Fruit fly (Drosophila melanogaster): Measurements from ENCODE around the gene mRNA-cap.

The mRNA-cap gene

DNA sequence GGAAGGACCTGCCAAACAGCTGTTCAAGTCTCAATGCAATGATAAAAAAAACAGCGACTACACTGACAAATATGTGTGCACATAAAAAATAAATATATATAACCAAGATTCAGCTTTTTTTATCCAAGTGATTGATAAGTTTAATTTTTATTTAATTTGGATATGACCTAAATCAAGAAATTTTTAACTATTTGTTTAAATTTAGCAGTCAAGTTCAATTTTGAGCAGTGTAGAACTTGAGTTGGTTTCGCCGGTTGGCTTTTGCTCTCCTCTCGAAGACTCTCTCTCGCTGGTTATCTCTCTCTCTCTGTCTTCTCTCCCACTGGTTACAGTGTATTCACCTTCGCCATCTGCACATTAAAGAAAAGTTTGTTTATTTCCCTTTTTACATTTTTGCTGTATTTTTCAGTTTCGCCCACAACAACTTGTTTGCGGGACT, 24.6 kb downstream of the mRNA-cap start (continued):
- TF ChIP-seq CG11560 (tag; IDR thresholded peaks at IDR 0.05) = peak; percentile 60; the same call in 2 of the 3 replicates
- TF ChIP-seq chinmo (GFP tag; IDR thresholded peaks at IDR 0.05; ENCODE audit: partially characterized antibody) = 0 out of 4 replicates have a peak, but pooled peaks have one; percentile 13
- peak; percentile 71 for TF ChIP-seq CG16863 (GFP tag; optimal IDR thresholded peaks at IDR 0.05)
- peak; percentile 80 for TF ChIP-seq seq (GFP tag; IDR thresholded peaks at IDR 0.05)
- TF ChIP-seq CG18599 (GFP tag; optimal IDR thresholded peaks at IDR 0.05) = peak; percentile 91
- TF ChIP-seq ap (GFP tag; IDR thresholded peaks at IDR 0.05) = peak; percentile 66
- TF ChIP-seq CG14050 (GFP tag; IDR thresholded peaks at IDR 0.05) = peak; percentile 79
- TF ChIP-seq esg (GFP tag; conservative IDR thresholded peaks at IDR 0.05) = peak; percentile 78
- TF ChIP-seq Trl (optimal IDR thresholded peaks at IDR 0.05) = peak; percentile 70 to 76
- TF ChIP-seq Trl (GFP tag; optimal IDR thresholded peaks at IDR 0.05) = peak; percentile 37
- no peak for TF ChIP-seq abd-A (tag; optimal IDR thresholded peaks at IDR 0.05)
- peak; percentile 76; the same call in 1 of the 2 replicates for TF ChIP-seq chm (GFP tag; IDR thresholded peaks at IDR 0.05)
- no peak for TF ChIP-seq NC2α (GFP tag; optimal IDR thresholded peaks at IDR 0.05)
- TF ChIP-seq Dip3 (GFP tag; optimal IDR thresholded peaks at IDR 0.05) = peak; percentile 52
- TF ChIP-seq onecut (GFP tag; IDR thresholded peaks at IDR 0.05) = peak; percentile 71
- no peak for TF ChIP-seq CG42726 (GFP tag; IDR thresholded peaks at IDR 0.05; ENCODE audit: partially characterized antibody)
- TF ChIP-seq ham (GFP tag; IDR thresholded peaks at IDR 0.05) = peak; percentile 46; the same call in 1 of the 2 replicates
- TF ChIP-seq ken (GFP tag; IDR thresholded peaks at IDR 0.05) = peak; percentile 79
- peak; percentile 84 for TF ChIP-seq CG14014 (GFP tag; IDR thresholded peaks at IDR 0.05)
- TF ChIP-seq Hr51 (GFP tag; optimal IDR thresholded peaks at IDR 0.05) = peak; percentile 72 to 94
- TF ChIP-seq Kr (GFP tag; optimal IDR thresholded peaks at IDR 0.05) = no peak
- peak; percentile 81 for TF ChIP-seq sim (GFP tag; IDR thresholded peaks at IDR 0.05)
- TF ChIP-seq Dref (GFP tag; IDR thresholded peaks at IDR 0.05) = no peak
- peak; percentile 6 for TF ChIP-seq stwl (tag; optimal IDR thresholded peaks at IDR 0.05)
- peak; percentile 50 for TF ChIP-seq CG34376 (GFP tag; optimal IDR thresholded peaks at IDR 0.05)
- TF ChIP-seq Lim3 (GFP tag; IDR thresholded peaks at IDR 0.05) = no peak
- TF ChIP-seq Pdp1 (GFP tag; optimal IDR thresholded peaks at IDR 0.05) = peak; percentile 74 to 77
- TF ChIP-seq kay (GFP tag; optimal IDR thresholded peaks at IDR 0.05) = peak; percentile 79
- TF ChIP-seq CG7786 (GFP tag; optimal IDR thresholded peaks at IDR 0.05) = peak; percentile 59
- TF ChIP-seq CG6791 (GFP tag; IDR thresholded peaks at IDR 0.05; ENCODE audit: partially characterized antibody) = no peak
- no peak for TF ChIP-seq her (GFP tag; optimal IDR thresholded peaks at IDR 0.05)
- peak; percentile 93 for TF ChIP-seq dysf (GFP tag; IDR thresholded peaks at IDR 0.05)
- peak; percentile 33 for TF ChIP-seq grn (GFP tag; optimal IDR thresholded peaks at IDR 0.05)
- peak; percentile 63 for TF ChIP-seq CG18011 (GFP tag; optimal IDR thresholded peaks at IDR 0.05)
- peak; percentile 44 for TF ChIP-seq tup (GFP tag; optimal IDR thresholded peaks at IDR 0.05)
- peak; percentile 0 for TF ChIP-seq B-H2 (GFP tag; optimal IDR thresholded peaks at IDR 0.05)
- TF ChIP-seq Awh (GFP tag; IDR thresholded peaks at IDR 0.05) = peak; percentile 84
- peak; percentile 13 for TF ChIP-seq CG33213 (GFP tag; optimal IDR thresholded peaks at IDR 0.05)
- peak; percentile 61; the same call in 1 of the 2 replicates for TF ChIP-seq bowl (GFP tag; IDR thresholded peaks at IDR 0.05)
- TF ChIP-seq otp (GFP tag; IDR thresholded peaks at IDR 0.05) = peak; percentile 78; the same call in 2 of the 3 replicates
- peak; percentile 72; the same call in 2 of the 3 replicates for TF ChIP-seq CG7357 (GFP tag; IDR thresholded peaks at IDR 0.05)
- TF ChIP-seq CG6254 (GFP tag; optimal IDR thresholded peaks at IDR 0.05) = peak; percentile 82
- TF ChIP-seq sob (GFP tag; IDR thresholded peaks at IDR 0.05) = peak; percentile 88
- TF ChIP-seq Deaf1 (tag; optimal IDR thresholded peaks at IDR 0.05) = peak; percentile 67
- peak; percentile 83 for TF ChIP-seq CG1233 (GFP tag; optimal IDR thresholded peaks at IDR 0.05)
- TF ChIP-seq Xrp1 (GFP tag; IDR thresholded peaks at IDR 0.05) = peak; percentile 92
- TF ChIP-seq CG15601 (tag; optimal IDR thresholded peaks at IDR 0.05) = peak; percentile 83
- TF ChIP-seq Gsc (GFP tag; IDR thresholded peaks at IDR 0.05) = no peak
- peak; percentile 91 for TF ChIP-seq Ptx1 (GFP tag; IDR thresholded peaks at IDR 0.05)
- TF ChIP-seq Max (GFP tag; optimal IDR thresholded peaks at IDR 0.05) = peak; percentile 71
- TF ChIP-seq ems (GFP tag; optimal IDR thresholded peaks at IDR 0.05) = peak; percentile 44
